Worm (Caenorhabditis elegans) whole organism, young adult: ENCODE data around the gene C07H6.9.

ENCODE experiments used
- B0019.2 ChIP-seq: fragments of 200-800 bp; sonication (Bioruptor generic); conservative IDR thresholded peaks from 2 replicates; pipeline ENCODE4 v1.3.6; 2022; ENCODE audit warnings: missing genetic modification reagents, missing genetic modification characterization, missing compliant biosample characterization
- B0261.1 ChIP-seq: sonication (generic microtip); optimal IDR thresholded peaks from 2 replicates; lab custom pipeline; 2016; ENCODE audit warnings: mild to moderate bottlenecking, missing genetic modification characterization, moderate library complexity, missing compliant biosample characterization
- D2030.7 ChIP-seq: fragments of 200-800 bp; sonication (Bioruptor generic); IDR thresholded peaks from 2 replicates; pipeline ENCODE4 v1.3.6; 2022; ENCODE audit warnings: missing genetic modification reagents, missing genetic modification characterization, missing compliant biosample characterization
- F10E7.11 ChIP-seq: sonication (generic microtip); optimal IDR thresholded peaks from 2 replicates; lab custom pipeline; 2017; ENCODE audit warnings: mild to moderate bottlenecking, missing genetic modification characterization, moderate library complexity, missing compliant biosample characterization
- F23B12.7 ChIP-seq: sonication (generic microtip); optimal IDR thresholded peaks from 2 replicates; lab custom pipeline; 2017; ENCODE audit warnings: missing genetic modification characterization, mild to moderate bottlenecking, missing compliant biosample characterization, antibody characterized with exemption, moderate library complexity; ENCODE audit not compliant: insufficient read depth
- F37B4.10 ChIP-seq: fragments of 200-800 bp; sonication (Bioruptor generic); IDR thresholded peaks from 2 replicates; pipeline ENCODE4 v1.3.6; 2022; ENCODE audit warnings: missing genetic modification characterization, missing compliant biosample characterization
- F39B2.1 ChIP-seq: fragments of 200-800 bp; sonication (Bioruptor generic); IDR thresholded peaks from 2 replicates; pipeline ENCODE4 v1.3.6; 2022; ENCODE audit warnings: missing genetic modification reagents, missing genetic modification characterization, missing compliant biosample characterization
- F52B5.7 ChIP-seq: sonication (generic microtip); optimal IDR thresholded peaks from 2 replicates; lab custom pipeline; 2016; ENCODE audit warnings: mild to moderate bottlenecking, missing genetic modification characterization, missing compliant biosample characterization
- F55B11.4 ChIP-seq: sonication (generic microtip); optimal IDR thresholded peaks from 2 replicates; lab custom pipeline; 2016; ENCODE audit warnings: missing compliant biosample characterization, missing genetic modification characterization, borderline replicate concordance; ENCODE audit not compliant: insufficient read depth
- F57A8.1 ChIP-seq: fragments of 200-800 bp; sonication (Bioruptor generic); optimal IDR thresholded peaks from 2 replicates; lab custom pipeline; 2018; ENCODE audit warnings: mild to moderate bottlenecking, missing genetic modification characterization, moderate library complexity, missing compliant biosample characterization
- K12H6.12 ChIP-seq: fragments of 200-800 bp; sonication (Bioruptor generic); optimal IDR thresholded peaks from 2 replicates; lab custom pipeline; 2018; ENCODE audit warnings: mild to moderate bottlenecking, missing genetic modification characterization, missing compliant biosample characterization
- Y79H2A.3 ChIP-seq: fragments of 200-800 bp; sonication (Bioruptor generic); conservative IDR thresholded peaks from 2 replicates; pipeline ENCODE4 v1.3.6; 2022; ENCODE audit warnings: missing genetic modification reagents, missing genetic modification characterization, missing compliant biosample characterization
- attf-3 ChIP-seq: fragments of 200-800 bp; sonication (Bioruptor generic); conservative IDR thresholded peaks from 2 replicates; pipeline ENCODE4 v1.3.6; 2022; ENCODE audit warnings: missing genetic modification reagents, missing genetic modification characterization, missing compliant biosample characterization
- attf-6 ChIP-seq: fragments of 200-800 bp; sonication (Bioruptor generic); IDR thresholded peaks from 2 replicates; pipeline ENCODE4 v1.3.6; 2022; ENCODE audit warnings: missing genetic modification reagents, missing genetic modification characterization, missing compliant biosample characterization
- bed-1 ChIP-seq: fragments of 200-800 bp; sonication (Bioruptor generic); IDR thresholded peaks from 2 replicates; pipeline ENCODE4 v1.3.6; 2022; ENCODE audit warnings: missing genetic modification reagents, missing genetic modification characterization, missing compliant biosample characterization
- ccch-3 ChIP-seq: fragments of 200-800 bp; sonication (Bioruptor generic); optimal IDR thresholded peaks from 2 replicates; lab custom pipeline; 2018; ENCODE audit warnings: mild to moderate bottlenecking, missing genetic modification characterization, missing compliant biosample characterization
- cebp-2 ChIP-seq: fragments of 200-800 bp; sonication (Bioruptor generic); IDR thresholded peaks from 2 replicates; pipeline ENCODE4 v1.3.6; 2022; ENCODE audit warnings: missing genetic modification characterization, missing compliant biosample characterization
- ceh-27 ChIP-seq: fragments of 200-800 bp; sonication (Bioruptor generic); optimal IDR thresholded peaks from 2 replicates; lab custom pipeline; 2018; ENCODE audit warnings: mild to moderate bottlenecking, missing genetic modification characterization, moderate library complexity, missing compliant biosample characterization
- chd-7 ChIP-seq: sonication (generic microtip); optimal IDR thresholded peaks from 2 replicates; lab custom pipeline; 2016; ENCODE audit warnings: mild to moderate bottlenecking, missing genetic modification characterization, moderate library complexity, missing compliant biosample characterization
- die-1 ChIP-seq: sonication (generic microtip); optimal IDR thresholded peaks from 2 replicates; lab custom pipeline; 2016; ENCODE audit warnings: missing genotype, mild to moderate bottlenecking, missing genetic modification characterization, missing compliant biosample characterization
- dox-1 ChIP-seq: fragments of 200-800 bp; sonication (Bioruptor generic); IDR thresholded peaks from 2 replicates; pipeline ENCODE4 v1.3.6; 2022; ENCODE audit warnings: missing genetic modification reagents, missing genetic modification characterization, missing compliant biosample characterization
- dpff-1 ChIP-seq: sonication (generic microtip); optimal IDR thresholded peaks from 2 replicates; lab custom pipeline; 2017; ENCODE audit warnings: mild to moderate bottlenecking, missing genetic modification characterization, missing compliant biosample characterization
- dpl-1 ChIP-seq: fragments of 150-350 bp; optimal IDR thresholded peaks from 2 replicates; lab custom pipeline; 2014; ENCODE audit warnings: missing biosample characterization, missing genetic modification reagents, missing genetic modification characterization
- ekl-4 ChIP-seq: fragments of 200-800 bp; sonication (Bioruptor generic); IDR thresholded peaks from 2 replicates; pipeline ENCODE4 v1.3.6; 2022; ENCODE audit warnings: missing genetic modification reagents, missing genetic modification characterization, missing compliant biosample characterization
- ets-4 ChIP-seq: fragments of 200-800 bp; sonication (Bioruptor generic); optimal IDR thresholded peaks from 2 replicates; lab custom pipeline; 2018; ENCODE audit warnings: mild to moderate bottlenecking, missing genetic modification characterization, missing compliant biosample characterization
- gei-17 ChIP-seq: fragments of 200-800 bp; sonication (Bioruptor generic); optimal IDR thresholded peaks from 2 replicates; lab custom pipeline; 2018; ENCODE audit warnings: mild to moderate bottlenecking, missing genetic modification characterization, missing compliant biosample characterization
- hlh-26 ChIP-seq: fragments of 200-800 bp; sonication (Bioruptor generic); conservative IDR thresholded peaks from 2 replicates; pipeline ENCODE4 v1.3.6; 2022; ENCODE audit warnings: missing genetic modification reagents, missing genetic modification characterization, missing compliant biosample characterization
- hmg-1.2 ChIP-seq: fragments of 200-800 bp; sonication (Bioruptor generic); IDR thresholded peaks from 2 replicates; pipeline ENCODE4 v1.3.6; 2022; ENCODE audit warnings: missing genetic modification reagents, missing genetic modification characterization, missing compliant biosample characterization
- hmg-20 ChIP-seq: fragments of 200-800 bp; sonication (Bioruptor generic); IDR thresholded peaks from 2 replicates; pipeline ENCODE4 v1.3.6; 2022; ENCODE audit warnings: missing genetic modification reagents, missing genetic modification characterization, missing compliant biosample characterization
- let-526 ChIP-seq: fragments of 200-800 bp; sonication (Bioruptor generic); IDR thresholded peaks from 2 replicates; pipeline ENCODE4 v1.3.6; 2022; ENCODE audit warnings: missing genetic modification reagents, missing genetic modification characterization, missing compliant biosample characterization
- lin-35 ChIP-seq, 3 experiments: fragments of 150-350 bp in 2 of 3; sonication (generic microtip) in 1 of 3; optimal IDR thresholded peaks; 2 replicates each; lab custom pipeline; 2014 to 2018; ENCODE audit warnings: missing biosample characterization in 3 of 3, missing genetic modification characterization in 3 of 3, missing genetic modification reagents in 3 of 3
- madf-3 ChIP-seq: fragments of 200-800 bp; sonication (Bioruptor generic); IDR thresholded peaks from 2 replicates; pipeline ENCODE4 v1.3.6; 2022; ENCODE audit warnings: missing genetic modification reagents, missing genetic modification characterization, missing compliant biosample characterization
- nhr-120 ChIP-seq: fragments of 200-800 bp; sonication (Bioruptor generic); IDR thresholded peaks from 2 replicates; pipeline ENCODE4 v1.3.6; 2022; ENCODE audit warnings: missing genetic modification characterization, missing compliant biosample characterization
- nhr-27 ChIP-seq: fragments of 200-800 bp; sonication (Bioruptor generic); optimal IDR thresholded peaks from 2 replicates; lab custom pipeline; 2018; ENCODE audit warnings: mild to moderate bottlenecking, missing genetic modification characterization, moderate library complexity, missing compliant biosample characterization
- nhr-80 ChIP-seq: sonication (generic microtip); optimal IDR thresholded peaks from 2 replicates; lab custom pipeline; 2016; ENCODE audit warnings: missing genetic modification characterization, missing compliant biosample characterization
- pha-4 ChIP-seq: fragments of 150-350 bp; sonication (generic microtip); optimal IDR thresholded peaks from 2 replicates; lab custom pipeline; 2014; ENCODE audit warnings: missing biosample characterization, missing genetic modification reagents, missing genetic modification characterization
- repo-1 ChIP-seq: sonication (generic microtip); optimal IDR thresholded peaks from 2 replicates; lab custom pipeline; 2017; ENCODE audit warnings: mild to moderate bottlenecking, missing genetic modification characterization, missing compliant biosample characterization
- rpc-1 ChIP-seq, 2 experiments: fragments of 150-350 bp in 1 of 2; sonication (generic microtip) in 1 of 2; optimal IDR thresholded peaks; 2 replicates each; lab custom pipeline; 2014 to 2018; ENCODE audit warnings: missing biosample characterization in 1 of 2, missing genetic modification characterization in 1 of 2, missing genetic modification reagents in 1 of 2, missing genotype in 1 of 2
- sea-2 ChIP-seq: fragments of 200-800 bp; sonication (Bioruptor generic); IDR thresholded peaks from 2 replicates; pipeline ENCODE4 v1.3.6; 2022; ENCODE audit warnings: missing genetic modification characterization, missing compliant biosample characterization
- snpc-1.1 ChIP-seq: sonication (generic microtip); optimal IDR thresholded peaks from 2 replicates; lab custom pipeline; 2017; ENCODE audit warnings: missing genetic modification characterization, mild to moderate bottlenecking, missing compliant biosample characterization, antibody characterized with exemption, moderate library complexity, missing genotype, missing genetic modification reagents; ENCODE audit not compliant: insufficient read depth
- tbx-9 ChIP-seq: sonication (generic microtip); optimal IDR thresholded peaks from 2 replicates; lab custom pipeline; 2016; ENCODE audit warnings: borderline replicate concordance, missing genetic modification characterization, inconsistent platforms, missing compliant biosample characterization
- tlf-1 ChIP-seq: fragments of 200-800 bp; sonication (Bioruptor generic); optimal IDR thresholded peaks from 2 replicates; lab custom pipeline; 2018; ENCODE audit warnings: mild to moderate bottlenecking, missing genetic modification characterization, missing compliant biosample characterization
- unc-130 ChIP-seq: sonication (generic microtip); optimal IDR thresholded peaks from 2 replicates; lab custom pipeline; 2016; ENCODE audit warnings: missing genetic modification reagents, missing genetic modification characterization, missing compliant biosample characterization
- zfh-2 ChIP-seq: fragments of 200-800 bp; sonication (Bioruptor generic); conservative IDR thresholded peaks from 2 replicates; pipeline ENCODE4 v1.3.6; 2022; ENCODE audit warnings: missing genetic modification reagents, missing genetic modification characterization, missing compliant biosample characterization
- zim-3 ChIP-seq: sonication (generic microtip); optimal IDR thresholded peaks from 2 replicates; lab custom pipeline; 2017; ENCODE audit warnings: mild to moderate bottlenecking, missing genetic modification characterization, moderate library complexity, missing compliant biosample characterization
- ztf-18 ChIP-seq: sonication (generic microtip); optimal IDR thresholded peaks from 2 replicates; lab custom pipeline; 2016; ENCODE audit warnings: missing genotype, mild to moderate bottlenecking, missing genetic modification characterization, missing compliant biosample characterization
- ztf-3 ChIP-seq: fragments of 200-800 bp; sonication (Bioruptor generic); optimal IDR thresholded peaks from 2 replicates; lab custom pipeline; 2018; ENCODE audit warnings: mild to moderate bottlenecking, missing genetic modification characterization, missing compliant biosample characterization
- ztf-6 ChIP-seq: fragments of 200-800 bp; sonication (Bioruptor generic); IDR thresholded peaks from 2 replicates; pipeline ENCODE4 v1.3.6; 2022; ENCODE audit warnings: missing genetic modification reagents, missing genetic modification characterization, missing compliant biosample characterization

The C07H6.9 gene

ce11 chrIII:7494850-7495314 lies 4.4 kb downstream of the C07H6.9 start (continued):
- TF ChIP-seq F10E7.11 (tag; lab: Kevin White, UChicago) (peak; percentile 89), ccch-3 (GFP tag; lab: Kevin White, UChicago) (no peak), unc-130 (GFP tag; lab: Kevin White, UChicago) (peak; percentile 56), tbx-9 (peak; percentile 94), madf-3 (peak; percentile 87), nhr-80 (tag; lab: Kevin White, UChicago) (no peak), dpff-1 (tag; lab: Kevin White, UChicago) (peak; percentile 87), F52B5.7 (tag; lab: Kevin White, UChicago) (peak; percentile 89), F55B11.4 (tag; lab: Kevin White, UChicago) (no peak), attf-3 (GFP tag; lab: Robert Waterston, UW) (no peak), cebp-2 (GFP tag; lab: Robert Waterston, UW) (peak; percentile 53; the same call in 1 of the 2 replicates), tlf-1 (GFP tag; lab: Kevin White, UChicago) (peak; percentile 73), F57A8.1 (GFP tag; lab: Kevin White, UChicago) (no peak), ztf-6 (GFP tag; lab: Robert Waterston, UW) (no peak), F39B2.1 (peak; percentile 70), ets-4 (no peak), ztf-18 (tag; lab: Kevin White, UChicago) (no peak), nhr-27 (tag; lab: Kevin White, UChicago) (peak; percentile 81), sea-2 (GFP tag; lab: Robert Waterston, UW) (no peak), hmg-1.2 (peak; percentile 34), rpc-1 (optimal IDR thresholded peaks at IDR 0.05; lab: Kevin White, UChicago) (no peak), rpc-1 (tag; optimal IDR thresholded peaks at IDR 0.05; lab: Kevin White, UChicago) (no peak), dpl-1 (GFP tag; lab: Kevin White, UChicago) (no peak), die-1 (peak; percentile 30), ztf-3 (GFP tag; lab: Kevin White, UChicago) (no peak), hlh-26 (GFP tag; lab: Robert Waterston, UW) (no peak), dox-1 (peak; percentile 48; the same call in 1 of the 2 replicates), F37B4.10 (GFP tag; lab: Robert Waterston, UW) (no peak), gei-17 (no peak), attf-6 (peak; percentile 75), K12H6.12 (no peak), snpc-1.1 (no peak), pha-4 (no peak), chd-7 (tag; lab: Kevin White, UChicago) (peak; percentile 90), let-526 (no peak), zim-3 (tag; lab: Kevin White, UChicago) (peak; percentile 74), hmg-20 (GFP tag; lab: Robert Waterston, UW) (peak; percentile 37; the same call in 1 of the 2 replicates), B0261.1 (tag; lab: Kevin White, UChicago) (peak; percentile 34), ceh-27 (GFP tag; lab: Kevin White, UChicago) (peak; percentile 36), repo-1 (tag; lab: Kevin White, UChicago) (peak; percentile 69), zfh-2 (GFP tag; lab: Robert Waterston, UW) (no peak), nhr-120 (no peak), F23B12.7 (tag; lab: Kevin White, UChicago) (no peak), B0019.2 (no peak), Y79H2A.3 (GFP tag; lab: Robert Waterston, UW) (peak; percentile 69; the same call in 1 of the 2 replicates), lin-35 (GFP tag; optimal IDR thresholded peaks at IDR 0.05; lab: Kevin White, UChicago) (peak in 2 of 3 experiments; percentile 33 to 49), ekl-4 (GFP tag; lab: Robert Waterston, UW) (peak; percentile 76), D2030.7 (peak; percentile 30; the same call in 1 of the 2 replicates), bed-1 (GFP tag; lab: Robert Waterston, UW) (0 out of 2 replicates have a peak, but pooled peaks have one; percentile 5)
